Worm (Caenorhabditis elegans): Measurements from ENCODE around the gene Y116F11A.1.

DNA sequence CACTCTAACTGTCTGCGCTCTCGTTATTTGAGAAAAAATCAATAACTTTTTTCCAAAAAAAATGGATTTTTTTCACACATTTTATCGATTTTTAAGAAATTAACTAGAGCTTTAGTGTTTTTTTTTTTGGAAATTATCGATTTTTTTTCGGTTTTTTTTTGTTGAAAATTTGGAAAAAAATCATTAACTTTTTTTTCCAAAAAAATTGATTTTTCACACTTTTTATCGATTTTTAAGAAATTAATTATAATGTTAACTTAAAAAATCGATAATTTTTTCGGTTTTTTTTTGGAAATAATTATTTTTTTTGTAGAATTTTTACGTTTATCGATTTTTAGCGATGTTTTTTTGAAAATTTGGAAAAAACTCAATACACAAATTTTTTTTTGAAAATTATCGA is 13.8 kb downstream of the Y116F11A.1 start:
- TF ChIP-seq nhr-11 (tag; optimal IDR thresholded peaks at IDR 0.05) (no peak), alr-1 (tag; optimal IDR thresholded peaks at IDR 0.05) (no peak), elt-3 (tag; optimal IDR thresholded peaks at IDR 0.05) (no peak), fos-1 (tag; optimal IDR thresholded peaks at IDR 0.05) (no peak), nhr-12 (tag; optimal IDR thresholded peaks at IDR 0.05) (no peak), mab-5 (tag; optimal IDR thresholded peaks at IDR 0.05) (no peak), lsy-2 (tag; optimal IDR thresholded peaks at IDR 0.05) (no peak), ceh-16 (tag; optimal IDR thresholded peaks at IDR 0.05) (no peak), nhr-237 (tag; optimal IDR thresholded peaks at IDR 0.05) (no peak), unc-39 (tag; optimal IDR thresholded peaks at IDR 0.05) (no peak), ama-1 (optimal IDR thresholded peaks at IDR 0.05) (no peak)
